Fruit fly (Drosophila melanogaster): ENCODE data around the gene CG15531.
A peak's percentile ranks its signal among the peaks of the same experiment; 100 is the strongest.

The CG15531 gene

DNA sequence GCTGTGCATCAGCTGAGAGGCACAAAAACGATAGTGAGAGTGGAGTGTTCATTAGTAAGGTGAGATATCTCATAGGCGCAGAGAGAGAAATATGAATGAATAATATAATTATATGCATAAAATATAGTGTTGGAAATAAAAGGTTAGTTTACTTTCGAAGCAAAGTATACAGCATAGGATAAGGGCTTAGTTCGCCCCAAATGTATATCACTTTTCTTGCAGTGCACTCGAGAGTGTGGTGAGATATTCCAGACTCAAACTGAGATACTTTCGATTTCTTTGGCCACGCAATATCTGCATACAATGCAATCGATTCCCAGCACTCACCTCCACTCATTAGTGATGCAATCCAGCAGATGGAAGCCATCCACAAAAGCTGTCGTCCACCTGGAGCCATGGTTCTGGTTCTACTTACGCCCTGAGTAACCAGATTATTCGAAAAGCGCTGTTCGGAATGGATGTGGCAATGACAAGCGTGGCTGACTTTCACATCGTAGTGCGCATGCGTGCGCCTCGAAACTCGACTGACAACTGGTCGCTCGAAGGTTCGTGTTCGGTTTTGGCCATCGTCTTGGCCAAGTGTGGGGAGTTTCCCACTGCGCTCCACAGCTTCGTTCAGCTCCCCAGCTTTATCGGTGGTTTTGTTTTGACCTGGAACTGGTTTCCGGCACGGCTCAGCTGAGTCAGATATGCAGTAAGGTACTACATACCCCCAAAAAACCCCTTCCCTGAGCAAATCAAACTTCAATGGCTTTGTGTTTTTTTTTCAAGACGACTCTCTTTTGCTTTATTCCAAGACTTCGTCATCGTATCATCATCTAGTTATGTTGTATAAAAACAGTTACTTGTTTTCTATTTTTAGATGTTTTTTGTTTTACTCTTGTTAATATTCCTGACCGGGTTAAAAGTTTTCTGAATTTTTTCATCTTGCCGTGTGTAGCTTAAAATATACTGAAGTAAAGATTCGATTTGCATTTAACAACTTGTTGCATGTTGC is 25.1 kb downstream of the CG15531 start, which contains the start of gene Rsod (continued):
- TF ChIP-seq cg (GFP tag; optimal IDR thresholded peaks at IDR 0.05) (no peak), Aef1 (GFP tag; IDR thresholded peaks at IDR 0.05) (peak; percentile 48; the same call in 2 of the 3 replicates), cwo (GFP tag; optimal IDR thresholded peaks at IDR 0.05) (no peak), CG18262 (tag; optimal IDR thresholded peaks at IDR 0.05) (peak; percentile 68), Chrac-16 (GFP tag; optimal IDR thresholded peaks at IDR 0.05) (peak; percentile 36), fd102C (GFP tag; optimal IDR thresholded peaks at IDR 0.05) (no peak), CG10543 (GFP tag; optimal IDR thresholded peaks at IDR 0.05) (peak; percentile 27), crol (GFP tag; IDR thresholded peaks at IDR 0.05) (no peak), gfzf (GFP tag; optimal IDR thresholded peaks at IDR 0.05) (no peak), CG17612 (GFP tag; IDR thresholded peaks at IDR 0.05) (peak; percentile 48), kni (GFP tag; optimal IDR thresholded peaks at IDR 0.05) (peak; percentile 31), CG5180 (GFP tag; optimal IDR thresholded peaks at IDR 0.05) (no peak), HLH4C (GFP tag; IDR thresholded peaks at IDR 0.05; ENCODE audit: partially characterized antibody) (0 out of 3 replicates have a peak, but pooled peaks have one; percentile 14), shn (GFP tag; optimal IDR thresholded peaks at IDR 0.05) (no peak), CG8281 (tag; optimal IDR thresholded peaks at IDR 0.05) (no peak), CG2202 (tag; optimal IDR thresholded peaks at IDR 0.05) (peak; percentile 10), insv (GFP tag; optimal IDR thresholded peaks at IDR 0.05) (no peak), CG4617 (GFP tag; optimal IDR thresholded peaks at IDR 0.05; ENCODE audit: borderline replicate concordance) (no peak), CG10147 (GFP tag; optimal IDR thresholded peaks at IDR 0.05) (no peak), nau (GFP tag; optimal IDR thresholded peaks at IDR 0.05) (no peak), Max (GFP tag; optimal IDR thresholded peaks at IDR 0.05) (peak; percentile 41), CG8944 (GFP tag; optimal IDR thresholded peaks at IDR 0.05) (no peak), Six4 (GFP tag; optimal IDR thresholded peaks at IDR 0.05) (peak; percentile 23), CG31441 (GFP tag; IDR thresholded peaks at IDR 0.05) (peak; percentile 52), CG15073 (GFP tag; optimal IDR thresholded peaks at IDR 0.05) (no peak), CG6689 (GFP tag; IDR thresholded peaks at IDR 0.05) (peak; percentile 79), sug (tag; optimal IDR thresholded peaks at IDR 0.05) (no peak), CG1602 (GFP tag; optimal IDR thresholded peaks at IDR 0.05) (peak; percentile 46), CG3726 (GFP tag; IDR thresholded peaks at IDR 0.05) (peak; percentile 64; the same call in 2 of the 3 replicates), CG2199 (GFP tag; IDR thresholded peaks at IDR 0.05) (no peak), CG3995 (GFP tag; optimal IDR thresholded peaks at IDR 0.05) (no peak), trh (GFP tag; optimal IDR thresholded peaks at IDR 0.05) (no peak), CG14710 (tag; optimal IDR thresholded peaks at IDR 0.05) (peak; percentile 40), CG7556 (GFP tag; optimal IDR thresholded peaks at IDR 0.05) (peak; percentile 15), CTCF (GFP tag; optimal IDR thresholded peaks at IDR 0.05) (no peak), btn (GFP tag; optimal IDR thresholded peaks at IDR 0.05) (no peak), CG1603 (tag; optimal IDR thresholded peaks at IDR 0.05) (peak; percentile 64), dimm (GFP tag; IDR thresholded peaks at IDR 0.05) (peak; percentile 50), Tbp (GFP tag; optimal IDR thresholded peaks at IDR 0.05) (no peak), CG11723 (GFP tag; optimal IDR thresholded peaks at IDR 0.05) (peak; percentile 36), unc-4 (GFP tag; IDR thresholded peaks at IDR 0.05; ENCODE audit: partially characterized antibody) (no peak), unpg (GFP tag; optimal IDR thresholded peaks at IDR 0.05) (peak; percentile 61), hth (optimal IDR thresholded peaks at IDR 0.05) (no peak), CG10654 (GFP tag; optimal IDR thresholded peaks at IDR 0.05) (peak; percentile 40), sc (optimal IDR thresholded peaks at IDR 0.05) (no peak), sc (GFP tag; optimal IDR thresholded peaks at IDR 0.05) (peak; percentile 50), CG42726 (GFP tag; IDR thresholded peaks at IDR 0.05; ENCODE audit: partially characterized antibody) (no peak), Ravus (GFP tag; IDR thresholded peaks at IDR 0.05) (no peak; the same call in 1 of the 2 replicates), Scr (GFP tag; IDR thresholded peaks at IDR 0.05; ENCODE audit: partially characterized antibody) (no peak)

All from whole organism, embryonic.